Fruit fly (Drosophila melanogaster) S2 (cell line): Measurements from ENCODE around the gene CG6638.

Source experiments
- CG8478 ChIP-seq: fragments of >200 bp; optimal IDR thresholded peaks from 2 replicates; lab custom pipeline; 2018
- CTCF ChIP-seq, 2 experiments: fragments of >200 bp; optimal IDR thresholded peaks; 2 replicates each; lab custom pipeline; 2018

DNA sequence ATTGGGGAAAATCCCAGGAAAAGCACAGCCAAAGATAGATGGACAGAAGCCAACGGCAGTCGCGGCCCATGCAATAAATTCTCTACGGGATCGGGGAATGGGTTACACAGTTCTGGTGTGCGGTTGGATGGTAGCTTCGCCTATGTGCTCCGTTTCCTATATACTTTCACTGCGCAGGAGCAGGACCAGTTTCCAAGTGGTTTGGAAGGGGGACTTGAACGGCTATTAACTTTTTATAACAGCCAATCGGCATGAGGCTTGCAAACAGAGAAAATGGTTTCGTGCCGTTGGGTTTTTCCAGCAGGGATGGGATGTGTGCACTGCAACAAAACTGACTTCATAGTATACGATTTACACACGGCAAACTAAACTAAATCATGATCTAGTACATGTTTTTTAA, 37.5 kb downstream of the CG6638 start:
- TF ChIP-seq CG8478 (lab: Kevin White, UChicago) (no peak), CTCF (optimal IDR thresholded peaks at IDR 0.05; lab: Kevin White, UChicago) (no peak)
